Worm (Caenorhabditis elegans): Measurements from ENCODE around the gene C18D11.9.
"Not testable (repeated sequence)": the region's sequence is repeated elsewhere in the genome, so short reads cannot be mapped to it uniquely, and the experiment has no call there.

Gene C18D11.9

ce11 chrIII:11808818-11809217, at the start of gene C18D11.9:
TSS of gene C18D11.9 (plus strand) at chrIII:11809118.
- TF ChIP-seq T22C8.4 (GFP tag; IDR thresholded peaks at IDR 0.05) = no peak
- TF ChIP-seq med-1 (GFP tag; optimal IDR thresholded peaks at IDR 0.05; ENCODE audit: insufficient read depth) = no peak
- no peak for TF ChIP-seq ztf-29 (GFP tag; IDR thresholded peaks at IDR 0.05)
- TF ChIP-seq klf-2 (GFP tag; conservative IDR thresholded peaks at IDR 0.05) = no peak
- no peak for TF ChIP-seq ref-1 (GFP tag; conservative IDR thresholded peaks at IDR 0.05)
- no peak for TF ChIP-seq flt-1 (GFP tag; IDR thresholded peaks at IDR 0.05)
- TF ChIP-seq cog-1 (tag; optimal IDR thresholded peaks at IDR 0.05) = no peak
- no peak for TF ChIP-seq tab-1 (GFP tag; IDR thresholded peaks at IDR 0.05)
- no peak for TF ChIP-seq ztf-23 (GFP tag; IDR thresholded peaks at IDR 0.05)

ce11 chrIII:11760634-11761033, 48.3 kb upstream of the C18D11.9 start:
- no peak for TF ChIP-seq ref-1 (GFP tag; conservative IDR thresholded peaks at IDR 0.05)
- no peak for TF ChIP-seq ztf-29 (GFP tag; IDR thresholded peaks at IDR 0.05)
- no peak for TF ChIP-seq cog-1 (tag; optimal IDR thresholded peaks at IDR 0.05)
- TF ChIP-seq T22C8.4 (GFP tag; IDR thresholded peaks at IDR 0.05) = no peak
- TF ChIP-seq flt-1 (GFP tag; IDR thresholded peaks at IDR 0.05) = no peak
- no peak for TF ChIP-seq ztf-23 (GFP tag; IDR thresholded peaks at IDR 0.05)
- no peak for TF ChIP-seq tab-1 (GFP tag; IDR thresholded peaks at IDR 0.05)
- no peak for TF ChIP-seq med-1 (GFP tag; optimal IDR thresholded peaks at IDR 0.05; ENCODE audit: insufficient read depth)
- TF ChIP-seq klf-2 (GFP tag; conservative IDR thresholded peaks at IDR 0.05) = no peak

- not testable (repeated sequence) for TF ChIP-seq ref-1 (GFP tag; conservative IDR thresholded peaks at IDR 0.05); flt-1 (GFP tag; IDR thresholded peaks at IDR 0.05); tab-1 (GFP tag; IDR thresholded peaks at IDR 0.05)
Observed at ce11 chrIII:11773581-11773980, 35.3 kb upstream of the C18D11.9 start, which contains the start of gene gbf-1. TSS of gene gbf-1 (minus strand) at chrIII:11773681.

- no peak for TF ChIP-seq ref-1 (GFP tag; conservative IDR thresholded peaks at IDR 0.05)
- no peak; the same call in 1 of the 2 replicates for TF ChIP-seq flt-1 (GFP tag; IDR thresholded peaks at IDR 0.05)
- no peak for TF ChIP-seq ztf-29 (GFP tag; IDR thresholded peaks at IDR 0.05)
- no peak for TF ChIP-seq med-1 (GFP tag; optimal IDR thresholded peaks at IDR 0.05; ENCODE audit: insufficient read depth)
- no peak for TF ChIP-seq ztf-23 (GFP tag; IDR thresholded peaks at IDR 0.05)
Observed at ce11 chrIII:11774508-11775000, 34.4 kb upstream of the C18D11.9 start, which contains the start of gene immp-1. TSS of gene immp-1 (plus strand) at chrIII:11774950.

- TF ChIP-seq med-1 (GFP tag; optimal IDR thresholded peaks at IDR 0.05; ENCODE audit: insufficient read depth) (no peak), cog-1 (tag; optimal IDR thresholded peaks at IDR 0.05) (no peak), klf-2 (GFP tag; conservative IDR thresholded peaks at IDR 0.05) (no peak), ref-1 (GFP tag; conservative IDR thresholded peaks at IDR 0.05) (no peak), ztf-23 (GFP tag; IDR thresholded peaks at IDR 0.05) (no peak)
Observed at ce11 chrIII:11777321-11777720, 31.6 kb upstream of the C18D11.9 start, which contains the start of gene mdt-21. TSS of gene mdt-21 (plus strand) at chrIII:11777621.

ce11 chrIII:11780183-11780664, 28.7 kb upstream of the C18D11.9 start, which contains the start of gene C24H11.5:
TSS of gene C24H11.5 (plus strand) at chrIII:11780233.
- TF ChIP-seq ztf-23 (GFP tag; IDR thresholded peaks at IDR 0.05) (no peak), med-1 (GFP tag; optimal IDR thresholded peaks at IDR 0.05; ENCODE audit: insufficient read depth) (no peak), cog-1 (tag; optimal IDR thresholded peaks at IDR 0.05) (no peak), tab-1 (GFP tag; IDR thresholded peaks at IDR 0.05) (no peak), ztf-29 (GFP tag; IDR thresholded peaks at IDR 0.05) (no peak), flt-1 (GFP tag; IDR thresholded peaks at IDR 0.05) (no peak), ref-1 (GFP tag; conservative IDR thresholded peaks at IDR 0.05) (no peak), T22C8.4 (GFP tag; IDR thresholded peaks at IDR 0.05) (no peak), klf-2 (GFP tag; conservative IDR thresholded peaks at IDR 0.05) (no peak)

ce11 chrIII:11781800-11782199, 27.1 kb upstream of the C18D11.9 start, which contains the start of gene srd-74:
TSS of gene srd-74 (plus strand) at chrIII:11782100.
- TF ChIP-seq ztf-23 (GFP tag; IDR thresholded peaks at IDR 0.05) = no peak
- no peak for TF ChIP-seq T22C8.4 (GFP tag; IDR thresholded peaks at IDR 0.05)
- TF ChIP-seq flt-1 (GFP tag; IDR thresholded peaks at IDR 0.05) = no peak
- no peak for TF ChIP-seq ztf-29 (GFP tag; IDR thresholded peaks at IDR 0.05)
- no peak for TF ChIP-seq cog-1 (tag; optimal IDR thresholded peaks at IDR 0.05)
- no peak for TF ChIP-seq tab-1 (GFP tag; IDR thresholded peaks at IDR 0.05)
- TF ChIP-seq ref-1 (GFP tag; conservative IDR thresholded peaks at IDR 0.05) = no peak
- TF ChIP-seq med-1 (GFP tag; optimal IDR thresholded peaks at IDR 0.05; ENCODE audit: insufficient read depth) = no peak
- no peak for TF ChIP-seq klf-2 (GFP tag; conservative IDR thresholded peaks at IDR 0.05)

ce11 chrIII:11785961-11786360, 23.0 kb upstream of the C18D11.9 start, which contains the start of gene tbx-38:
TSS of gene tbx-38 (minus strand) at chrIII:11786061.
- TF ChIP-seq flt-1 (GFP tag; IDR thresholded peaks at IDR 0.05) = no peak
- TF ChIP-seq ref-1 (GFP tag; conservative IDR thresholded peaks at IDR 0.05) = no peak
- no peak for TF ChIP-seq ztf-29 (GFP tag; IDR thresholded peaks at IDR 0.05)
- no peak for TF ChIP-seq med-1 (GFP tag; optimal IDR thresholded peaks at IDR 0.05; ENCODE audit: insufficient read depth)
- no peak for TF ChIP-seq T22C8.4 (GFP tag; IDR thresholded peaks at IDR 0.05)
- TF ChIP-seq ztf-23 (GFP tag; IDR thresholded peaks at IDR 0.05) = no peak
- no peak for TF ChIP-seq tab-1 (GFP tag; IDR thresholded peaks at IDR 0.05)
- TF ChIP-seq klf-2 (GFP tag; conservative IDR thresholded peaks at IDR 0.05) = no peak
- TF ChIP-seq cog-1 (tag; optimal IDR thresholded peaks at IDR 0.05) = no peak

- TF ChIP-seq ztf-23 (GFP tag; IDR thresholded peaks at IDR 0.05); T22C8.4 (GFP tag; IDR thresholded peaks at IDR 0.05); cog-1 (tag; optimal IDR thresholded peaks at IDR 0.05): not testable (repeated sequence)
Observed at ce11 chrIII:11787376-11787775, 21.5 kb upstream of the C18D11.9 start, which contains the start of gene C24H11.1. TSS of gene C24H11.1 (plus strand) at chrIII:11787676.

ce11 chrIII:11789480-11789879, 19.4 kb upstream of the C18D11.9 start:
- TF ChIP-seq tab-1 (GFP tag; IDR thresholded peaks at IDR 0.05) (no peak), ztf-23 (GFP tag; IDR thresholded peaks at IDR 0.05) (no peak), cog-1 (tag; optimal IDR thresholded peaks at IDR 0.05) (no peak), ref-1 (GFP tag; conservative IDR thresholded peaks at IDR 0.05) (no peak), flt-1 (GFP tag; IDR thresholded peaks at IDR 0.05) (no peak), T22C8.4 (GFP tag; IDR thresholded peaks at IDR 0.05) (no peak), med-1 (GFP tag; optimal IDR thresholded peaks at IDR 0.05; ENCODE audit: insufficient read depth) (no peak)

Measured in whole organism, midembryonic.